Worm (Caenorhabditis elegans): ENCODE data around the gene fbxb-1.
A peak's percentile ranks its signal among the peaks of the same experiment; 100 is the strongest.

DNA sequence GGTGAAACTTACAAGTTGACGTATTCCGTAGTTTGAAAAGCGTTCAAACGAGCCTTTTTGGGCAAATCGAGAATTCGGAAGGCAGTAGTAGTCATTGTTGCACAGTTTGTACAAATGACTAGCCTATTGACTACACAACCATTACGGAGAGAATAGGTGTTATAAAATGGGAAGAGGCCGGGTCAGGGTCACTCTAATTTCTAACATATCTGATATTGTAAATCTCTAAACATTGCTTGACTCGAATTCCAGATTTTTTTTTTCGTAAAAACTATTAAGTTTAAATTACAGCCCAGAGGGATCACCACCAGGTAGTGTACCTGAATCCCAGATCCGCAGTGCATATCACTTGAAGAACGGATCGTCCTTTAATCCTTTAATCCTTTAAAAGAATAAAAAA, 3.0 kb upstream of the fbxb-1 start, which contains the start of gene fbxb-2:
- TF ChIP-seq scrt-1 (GFP tag; IDR thresholded peaks at IDR 0.05), result no peak
- TF ChIP-seq ama-1 (optimal IDR thresholded peaks at IDR 0.05), result no peak
- no peak for TF ChIP-seq hnd-1 (tag; optimal IDR thresholded peaks at IDR 0.05)
- no peak for TF ChIP-seq sea-1 (GFP tag; conservative IDR thresholded peaks at IDR 0.05)
- TF ChIP-seq hmbx-1 (tag; optimal IDR thresholded peaks at IDR 0.05), result no peak
- no peak for TF ChIP-seq ceh-13 (GFP tag; optimal IDR thresholded peaks at IDR 0.05)
- peak; percentile 8 for TF ChIP-seq ceh-36 (tag; optimal IDR thresholded peaks at IDR 0.05)
- no peak for TF ChIP-seq aly-1 (tag; optimal IDR thresholded peaks at IDR 0.05)
- TF ChIP-seq ets-7 (tag; optimal IDR thresholded peaks at IDR 0.05), result no peak
- TF ChIP-seq pes-1 (GFP tag; IDR thresholded peaks at IDR 0.05), result no peak
- no peak for TF ChIP-seq hmg-4 (GFP tag; optimal IDR thresholded peaks at IDR 0.05)
